Worm (Caenorhabditis elegans): ENCODE measurements around the gene clec-255.
A peak's percentile ranks its signal among the peaks of the same experiment; 100 is the strongest.

clec-255 gene

DNA sequence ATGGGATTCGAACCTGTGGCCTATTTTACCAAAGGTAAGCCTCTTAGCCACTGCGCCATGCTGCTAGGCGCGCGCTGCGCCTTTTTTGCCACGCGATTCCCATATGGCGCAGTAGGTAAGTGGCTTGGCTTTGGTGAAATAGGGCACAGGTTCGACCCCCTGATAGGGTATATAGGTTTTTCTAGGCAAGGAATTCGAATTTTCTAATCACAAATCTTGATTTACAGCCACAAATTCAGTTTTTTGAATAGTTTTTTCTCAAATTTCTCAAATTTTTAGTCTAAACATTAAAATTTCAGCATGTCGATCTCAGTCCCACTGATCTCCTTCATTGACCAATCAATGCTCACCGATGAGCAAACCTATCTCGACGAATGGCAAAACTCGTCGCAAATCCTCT, 40.2 kb upstream of the clec-255 start, which contains the start of gene C54E10.3:
Gene C54E10.3, plus strand, starts transcription at position 301 of the 400 bp plus-strand sequence.
- TF ChIP-seq lin-39 (tag; optimal IDR thresholded peaks at IDR 0.05) (no peak), nhr-85 (tag) (no peak), ama-1 (optimal IDR thresholded peaks at IDR 0.05) (no peak), jun-1 (tag; optimal IDR thresholded peaks at IDR 0.05) (no peak), xbp-1 (tag; optimal IDR thresholded peaks at IDR 0.05) (no peak), grh-1 (GFP tag; IDR thresholded peaks at IDR 0.05) (no peak), pax-3 (tag; optimal IDR thresholded peaks at IDR 0.05) (no peak), ceh-88 (GFP tag; IDR thresholded peaks at IDR 0.05) (no peak), elt-3 (tag; optimal IDR thresholded peaks at IDR 0.05) (no peak), nhr-71 (tag; optimal IDR thresholded peaks at IDR 0.05) (no peak), nhr-47 (tag; optimal IDR thresholded peaks at IDR 0.05) (no peak), sox-4 (tag; optimal IDR thresholded peaks at IDR 0.05) (no peak)

DNA sequence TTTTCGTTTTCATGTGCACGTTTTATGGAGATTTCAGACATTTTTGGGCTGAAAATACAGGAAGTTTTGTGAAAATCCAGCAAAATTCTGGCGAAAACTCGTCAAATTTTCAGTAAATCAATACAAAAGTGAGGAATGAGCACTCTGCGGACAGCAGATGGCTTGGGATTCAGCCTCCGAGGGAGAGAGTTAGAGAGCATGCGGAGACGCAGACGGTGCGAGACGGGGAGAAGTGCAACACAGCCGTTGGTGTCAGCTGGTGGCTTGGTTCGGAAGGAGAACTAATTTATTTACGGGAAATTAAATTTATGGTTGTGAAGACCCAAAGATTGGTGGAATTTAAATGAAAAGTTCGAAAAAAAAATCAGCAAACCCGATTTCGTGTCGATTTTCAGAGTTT, 38.1 kb upstream of the clec-255 start, which contains the start of gene C54E10.6:
Gene C54E10.6, minus strand, starts transcription at position 109 of the 400 bp plus-strand sequence.
- TF ChIP-seq snu-23 (GFP tag; optimal IDR thresholded peaks at IDR 0.05) (peak; percentile 16), tbx-2 (tag; optimal IDR thresholded peaks at IDR 0.05) (peak; percentile 18), nhr-19 (GFP tag; conservative IDR thresholded peaks at IDR 0.05) (0 out of 2 replicates have a peak, but pooled peaks have one; percentile 11), lin-14 (GFP tag; optimal IDR thresholded peaks at IDR 0.05) (peak; percentile 46), lir-3 (tag; optimal IDR thresholded peaks at IDR 0.05; ENCODE audit: poor library complexity) (no peak), rnt-1 (tag; optimal IDR thresholded peaks at IDR 0.05) (peak; percentile 60), efl-1 (optimal IDR thresholded peaks at IDR 0.05) (peak in 1 of 2 experiments; percentile 5), efl-1 (GFP tag; optimal IDR thresholded peaks at IDR 0.05 in 1 of 2) (no peak), nhr-90 (tag; optimal IDR thresholded peaks at IDR 0.05; ENCODE audit: poor library complexity) (no peak), nhr-47 (tag; optimal IDR thresholded peaks at IDR 0.05) (peak; percentile 9), ztf-11 (tag; optimal IDR thresholded peaks at IDR 0.05) (peak in 1 of 2 experiments; percentile 23), alr-1 (tag; optimal IDR thresholded peaks at IDR 0.05; ENCODE audit: borderline replicate concordance) (no peak)

- TF ChIP-seq nhr-77 (tag; optimal IDR thresholded peaks at IDR 0.05) (no peak), rnt-1 (tag; optimal IDR thresholded peaks at IDR 0.05) (no peak), hlh-17 (GFP tag; optimal IDR thresholded peaks at IDR 0.05; ENCODE audit: borderline replicate concordance) (no peak), lin-14 (GFP tag; optimal IDR thresholded peaks at IDR 0.05) (no peak), nhr-20 (tag; optimal IDR thresholded peaks at IDR 0.05) (no peak)
These were observed 35.9 kb upstream of the clec-255 start, which contains the start of gene sri-10 for ce11 chrV:18806409-18806808. sri-10 (minus strand) TSS chrV:18806509.

DNA sequence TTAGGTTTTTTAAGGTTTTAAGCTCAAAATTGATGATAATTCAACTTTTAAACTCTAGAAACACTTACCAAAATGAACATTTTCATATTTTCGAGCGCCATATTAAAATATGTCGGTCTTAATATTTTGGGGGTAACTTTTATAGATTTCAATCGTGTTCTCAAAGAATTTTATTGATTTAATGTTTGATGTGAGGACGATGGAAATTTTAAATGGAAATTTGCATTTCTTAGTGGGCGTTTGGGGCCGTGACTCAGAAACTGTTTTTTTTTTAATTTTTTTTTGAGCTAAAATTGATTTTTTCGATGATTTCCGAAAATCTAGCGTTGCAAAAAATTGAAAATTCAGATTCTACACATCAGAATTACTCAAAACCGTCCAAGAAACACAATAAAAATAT, 32.7 kb upstream of the clec-255 start, which contains the start of gene C54E10.10:
Gene C54E10.10, minus strand, starts transcription at position 101 of the 400 bp plus-strand sequence.
- TF ChIP-seq efl-1 (optimal IDR thresholded peaks at IDR 0.05) (no peak), efl-1 (GFP tag; optimal IDR thresholded peaks at IDR 0.05 in 1 of 2) (peak in 1 of 2 experiments; percentile 16), pag-3 (tag; optimal IDR thresholded peaks at IDR 0.05; ENCODE audit: borderline replicate concordance, insufficient read depth) (no peak)

DNA sequence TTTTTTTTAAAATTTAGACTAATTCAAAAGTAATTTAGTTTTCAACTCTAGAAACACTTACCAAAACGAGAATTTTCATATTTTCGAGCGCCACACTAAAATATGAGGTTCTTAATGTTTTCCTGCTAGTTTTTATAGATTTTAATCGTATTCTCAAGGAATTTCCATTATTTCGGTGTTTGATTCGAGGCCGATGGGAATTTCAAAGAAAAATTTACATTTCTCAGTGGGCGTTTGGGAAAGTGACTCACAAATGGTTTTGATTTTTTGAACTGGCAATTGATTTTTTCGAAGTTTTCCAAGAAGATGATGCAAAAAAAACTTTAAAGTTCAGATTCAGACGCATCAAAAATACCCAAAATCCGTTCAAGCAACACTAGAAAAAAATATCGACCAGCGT, 31.6 kb upstream of the clec-255 start, which contains the start of gene C54E10.11:
Gene C54E10.11, minus strand, starts transcription at position 101 of the 400 bp plus-strand sequence.
- TF ChIP-seq grh-1 (GFP tag; IDR thresholded peaks at IDR 0.05) (no peak), nhr-28 (tag; optimal IDR thresholded peaks at IDR 0.05) (no peak), nhr-12 (tag; optimal IDR thresholded peaks at IDR 0.05) (no peak), mef-2 (tag; optimal IDR thresholded peaks at IDR 0.05) (no peak), nhr-84 (tag; optimal IDR thresholded peaks at IDR 0.05) (no peak), mab-9 (GFP tag; IDR thresholded peaks at IDR 0.05) (no peak), alr-1 (tag; optimal IDR thresholded peaks at IDR 0.05; ENCODE audit: borderline replicate concordance) (no peak), mep-1 (tag; optimal IDR thresholded peaks at IDR 0.05) (no peak)

All from whole organism, L1 larva.